Worm (Caenorhabditis elegans) whole organism, L4 larva: ENCODE results near the gene inx-11.

Source experiments
- aly-2 ChIP-seq: sonication (generic microtip); optimal IDR thresholded peaks from 2 replicates; lab custom pipeline; 2018; ENCODE audit warnings: missing biosample characterization, missing genetic modification characterization
- ceh-62 ChIP-seq: sonication (generic microtip); optimal IDR thresholded peaks from 2 replicates; lab custom pipeline; 2017; ENCODE audit warnings: missing biosample characterization, missing genetic modification characterization
- daf-19 ChIP-seq: fragments of 200-800 bp; sonication (Bioruptor generic); conservative IDR thresholded peaks from 2 replicates; pipeline ENCODE4 v1.3.6; 2022; ENCODE audit warnings: missing genetic modification characterization, missing compliant biosample characterization
- egl-27 ChIP-seq: sonication (generic microtip); optimal IDR thresholded peaks from 3 replicates; lab custom pipeline; 2017; ENCODE audit warnings: missing biosample characterization, missing genetic modification reagents, missing genetic modification characterization
- fos-1 ChIP-seq: fragments of 150-350 bp; optimal IDR thresholded peaks from 2 replicates; lab custom pipeline; 2014; ENCODE audit warnings: missing biosample characterization, missing genetic modification characterization
- gei-8 ChIP-seq: fragments of 200-800 bp; sonication (Bioruptor generic); optimal IDR thresholded peaks from 2 replicates; lab custom pipeline; 2018; ENCODE audit warnings: mild to moderate bottlenecking, missing genetic modification characterization, missing compliant biosample characterization
- hlh-30 ChIP-seq: sonication (generic microtip); optimal IDR thresholded peaks from 2 replicates; lab custom pipeline; 2017; ENCODE audit warnings: antibody characterized with exemption, mild to moderate bottlenecking, missing genetic modification characterization, missing compliant biosample characterization; ENCODE audit not compliant: insufficient read depth
- lin-39 ChIP-seq: fragments of 150-350 bp; optimal IDR thresholded peaks from 2 replicates; lab custom pipeline; 2014; ENCODE audit warnings: missing biosample characterization, missing genetic modification reagents, missing genetic modification characterization
- lsy-2 ChIP-seq, 2 experiments: fragments of 150-350 bp in 1 of 2; sonication (generic microtip) in 1 of 2; optimal IDR thresholded peaks; 2 replicates each; lab custom pipeline; 2014 to 2017; ENCODE audit warnings: missing biosample characterization in 2 of 2, missing genetic modification characterization in 2 of 2
- madf-5 ChIP-seq, 2 experiments: fragments of 200-800 bp; sonication (Bioruptor generic); IDR thresholded peaks; 2 replicates each; pipeline ENCODE4 v1.3.6; 2022; ENCODE audit warnings: missing compliant biosample characterization in 2 of 2, missing genetic modification characterization in 2 of 2
- mep-1 ChIP-seq: fragments of 150-350 bp; sonication (generic microtip); optimal IDR thresholded peaks from 3 replicates; lab custom pipeline; 2014; ENCODE audit warnings: missing biosample characterization, missing genetic modification characterization
- sdz-12 ChIP-seq: fragments of 200-800 bp; sonication (Bioruptor generic); optimal IDR thresholded peaks from 2 replicates; lab custom pipeline; 2018; ENCODE audit warnings: mild to moderate bottlenecking, missing genetic modification characterization, missing compliant biosample characterization
- snpc-4 ChIP-seq: fragments of 150-350 bp; optimal IDR thresholded peaks from 2 replicates; lab custom pipeline; 2014; ENCODE audit warnings: missing biosample characterization, missing genetic modification characterization
- zfp-3 ChIP-seq: fragments of 200-800 bp; sonication (Bioruptor generic); conservative IDR thresholded peaks from 2 replicates; pipeline ENCODE4 v1.3.6; 2022; ENCODE audit warnings: missing genetic modification reagents, missing genetic modification characterization, missing compliant biosample characterization

DNA sequence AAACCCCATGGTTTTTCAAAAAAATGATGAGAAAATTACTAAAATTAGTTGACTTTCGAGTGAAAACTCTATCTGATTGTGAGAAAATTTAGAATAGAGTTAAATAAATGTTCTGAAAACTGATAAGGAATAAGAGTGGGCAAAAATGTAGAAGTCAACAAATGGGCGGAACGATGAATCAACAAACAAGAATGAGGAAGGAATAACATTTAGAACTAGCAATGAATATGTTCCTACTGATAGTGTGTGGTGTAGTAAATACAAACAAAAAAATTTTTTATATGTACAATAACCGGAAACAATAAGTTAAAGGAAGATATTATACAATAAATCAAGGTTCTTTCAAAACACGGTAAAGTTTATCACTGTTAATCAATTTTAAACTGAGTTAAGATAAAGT, 43.3 kb upstream of the inx-11 start, which contains the start of gene pals-39:
- TF ChIP-seq zfp-3 (GFP tag; lab: Robert Waterston, UW), result no peak
- TF ChIP-seq madf-5 (GFP tag; IDR thresholded peaks at IDR 0.05; lab: Robert Waterston, UW), result no peak
- no peak for TF ChIP-seq daf-19
- no peak for TF ChIP-seq fos-1 (tag; lab: Kevin White, UChicago)
- no peak for TF ChIP-seq hlh-30
- TF ChIP-seq lin-39 (tag; lab: Kevin White, UChicago), result no peak
- TF ChIP-seq lsy-2 (tag; optimal IDR thresholded peaks at IDR 0.05; lab: Kevin White, UChicago), result no peak
- no peak for TF ChIP-seq egl-27 (tag; lab: Kevin White, UChicago)
- no peak for TF ChIP-seq sdz-12
- TF ChIP-seq ceh-62 (tag; lab: Kevin White, UChicago), result no peak
- no peak for TF ChIP-seq snpc-4 (tag; lab: Kevin White, UChicago)
- TF ChIP-seq gei-8 (GFP tag; lab: Kevin White, UChicago), result no peak
- TF ChIP-seq mep-1 (tag; lab: Kevin White, UChicago), result no peak
- no peak for TF ChIP-seq aly-2 (tag; lab: Kevin White, UChicago)
